Worm (Caenorhabditis elegans) whole organism, young adult: Measurements from ENCODE around the gene sri-77.
A peak's percentile ranks its signal among the peaks of the same experiment; 100 is the strongest.

ENCODE experiments used
- B0035.1 ChIP-seq: sonication (generic microtip); optimal IDR thresholded peaks from 2 replicates; lab custom pipeline; 2016; ENCODE audit warnings: missing genetic modification characterization, mild to moderate bottlenecking, missing compliant biosample characterization, missing genotype, missing genetic modification reagents
- C06A6.2 ChIP-seq: fragments of 200-800 bp; sonication (Bioruptor generic); conservative IDR thresholded peaks from 2 replicates; pipeline ENCODE4 v1.3.6; 2022; ENCODE audit warnings: missing genetic modification characterization, missing compliant biosample characterization
- D2030.7 ChIP-seq: fragments of 200-800 bp; sonication (Bioruptor generic); IDR thresholded peaks from 2 replicates; pipeline ENCODE4 v1.3.6; 2022; ENCODE audit warnings: missing genetic modification reagents, missing genetic modification characterization, missing compliant biosample characterization
- F22D6.2 ChIP-seq: sonication (generic microtip); optimal IDR thresholded peaks from 2 replicates; lab custom pipeline; 2016; ENCODE audit warnings: mild to moderate bottlenecking, missing genetic modification characterization, missing compliant biosample characterization
- F33H1.4 ChIP-seq: fragments of 200-800 bp; sonication (Bioruptor generic); IDR thresholded peaks from 2 replicates; pipeline ENCODE4 v1.3.6; 2022; ENCODE audit warnings: missing genetic modification reagents, missing genetic modification characterization, missing compliant biosample characterization
- F55B11.4 ChIP-seq: sonication (generic microtip); optimal IDR thresholded peaks from 2 replicates; lab custom pipeline; 2016; ENCODE audit warnings: missing compliant biosample characterization, missing genetic modification characterization, borderline replicate concordance; ENCODE audit not compliant: insufficient read depth
- Y53F4B.3 ChIP-seq: fragments of 200-800 bp; sonication (Bioruptor generic); IDR thresholded peaks from 2 replicates; pipeline ENCODE4 v1.3.6; 2022; ENCODE audit warnings: missing genetic modification reagents, missing genetic modification characterization, missing compliant biosample characterization
- ZK185.1 ChIP-seq: sonication (generic microtip); optimal IDR thresholded peaks from 2 replicates; lab custom pipeline; 2016; ENCODE audit warnings: mild to moderate bottlenecking, missing genetic modification characterization, missing compliant biosample characterization; ENCODE audit not compliant: poor library complexity, severe bottlenecking
- ama-1 ChIP-seq, 3 experiments: fragments of 150-350 bp in 1 of 3; sonication (generic microtip) in 2 of 3; optimal IDR thresholded peaks; 2 replicates each; lab custom pipeline; 2014 to 2018; ENCODE audit warnings: missing biosample characterization in 2 of 3, missing genetic modification characterization in 2 of 3, missing genetic modification reagents in 2 of 3
- athp-1 ChIP-seq: sonication (generic microtip); optimal IDR thresholded peaks from 2 replicates; lab custom pipeline; 2017; ENCODE audit warnings: mild to moderate bottlenecking, missing genetic modification characterization, missing compliant biosample characterization
- attf-6 ChIP-seq: fragments of 200-800 bp; sonication (Bioruptor generic); IDR thresholded peaks from 2 replicates; pipeline ENCODE4 v1.3.6; 2022; ENCODE audit warnings: missing genetic modification reagents, missing genetic modification characterization, missing compliant biosample characterization
- ceh-27 ChIP-seq: fragments of 200-800 bp; sonication (Bioruptor generic); optimal IDR thresholded peaks from 2 replicates; lab custom pipeline; 2018; ENCODE audit warnings: mild to moderate bottlenecking, missing genetic modification characterization, moderate library complexity, missing compliant biosample characterization
- ceh-91 ChIP-seq: fragments of 200-800 bp; sonication (Bioruptor generic); IDR thresholded peaks from 2 replicates; pipeline ENCODE4 v1.3.6; 2022; ENCODE audit warnings: missing genetic modification reagents, missing genetic modification characterization, missing compliant biosample characterization
- egrh-3 ChIP-seq: fragments of 200-800 bp; sonication (Bioruptor generic); IDR thresholded peaks from 2 replicates; pipeline ENCODE4 v1.3.6; 2022; ENCODE audit warnings: missing genetic modification reagents, missing genetic modification characterization, missing compliant biosample characterization
- ets-4 ChIP-seq: fragments of 200-800 bp; sonication (Bioruptor generic); optimal IDR thresholded peaks from 2 replicates; lab custom pipeline; 2018; ENCODE audit warnings: mild to moderate bottlenecking, missing genetic modification characterization, missing compliant biosample characterization
- fkh-3 ChIP-seq: sonication (generic microtip); optimal IDR thresholded peaks from 2 replicates; lab custom pipeline; 2016; ENCODE audit warnings: mild to moderate bottlenecking, missing genetic modification characterization, missing compliant biosample characterization
- gei-17 ChIP-seq: fragments of 200-800 bp; sonication (Bioruptor generic); optimal IDR thresholded peaks from 2 replicates; lab custom pipeline; 2018; ENCODE audit warnings: mild to moderate bottlenecking, missing genetic modification characterization, missing compliant biosample characterization
- hlh-26 ChIP-seq: fragments of 200-800 bp; sonication (Bioruptor generic); conservative IDR thresholded peaks from 2 replicates; pipeline ENCODE4 v1.3.6; 2022; ENCODE audit warnings: missing genetic modification reagents, missing genetic modification characterization, missing compliant biosample characterization
- hrde-1 ChIP-seq: sonication (generic microtip); optimal IDR thresholded peaks from 2 replicates; lab custom pipeline; 2016; ENCODE audit warnings: missing genetic modification characterization, mild to moderate bottlenecking, missing compliant biosample characterization, moderate library complexity, missing genotype, missing genetic modification reagents, borderline replicate concordance
- lag-1 ChIP-seq: fragments of 200-800 bp; sonication (Bioruptor generic); IDR thresholded peaks from 2 replicates; pipeline ENCODE4 v1.3.6; 2022; ENCODE audit warnings: missing genetic modification reagents, missing genetic modification characterization, missing compliant biosample characterization
- let-526 ChIP-seq: fragments of 200-800 bp; sonication (Bioruptor generic); IDR thresholded peaks from 2 replicates; pipeline ENCODE4 v1.3.6; 2022; ENCODE audit warnings: missing genetic modification reagents, missing genetic modification characterization, missing compliant biosample characterization
- lin-54 ChIP-seq: fragments of 200-800 bp; sonication (Bioruptor generic); optimal IDR thresholded peaks from 2 replicates; lab custom pipeline; 2018; ENCODE audit warnings: mild to moderate bottlenecking, missing genetic modification characterization, missing compliant biosample characterization
- lsl-1 ChIP-seq: fragments of 200-800 bp; sonication (Bioruptor generic); optimal IDR thresholded peaks from 2 replicates; lab custom pipeline; 2018; ENCODE audit warnings: mild to moderate bottlenecking, missing genetic modification characterization, moderate library complexity, missing compliant biosample characterization
- madf-10 ChIP-seq: sonication (generic microtip); optimal IDR thresholded peaks from 2 replicates; lab custom pipeline; 2016; ENCODE audit warnings: mild to moderate bottlenecking, missing genetic modification characterization, missing compliant biosample characterization
- madf-6 ChIP-seq: fragments of 200-800 bp; sonication (Bioruptor generic); IDR thresholded peaks from 2 replicates; pipeline ENCODE4 v1.3.6; 2022; ENCODE audit warnings: missing genetic modification reagents, missing genetic modification characterization, missing compliant biosample characterization
- madf-8 ChIP-seq: fragments of 200-800 bp; sonication (Bioruptor generic); conservative IDR thresholded peaks from 2 replicates; pipeline ENCODE4 v1.3.6; 2022; ENCODE audit warnings: missing genetic modification reagents, missing genetic modification characterization, missing compliant biosample characterization
- mcd-1 ChIP-seq: fragments of 200-800 bp; sonication (Bioruptor generic); IDR thresholded peaks from 2 replicates; pipeline ENCODE4 v1.3.6; 2022; ENCODE audit warnings: missing genetic modification reagents, missing genetic modification characterization, missing compliant biosample characterization
- nfya-2 ChIP-seq: fragments of 200-800 bp; sonication (Bioruptor generic); IDR thresholded peaks from 2 replicates; pipeline ENCODE4 v1.3.6; 2022; ENCODE audit warnings: missing genetic modification reagents, missing genetic modification characterization, missing compliant biosample characterization
- nfyb-1 ChIP-seq: fragments of 200-800 bp; sonication (Bioruptor generic); IDR thresholded peaks from 2 replicates; pipeline ENCODE4 v1.3.6; 2022; ENCODE audit warnings: missing genetic modification reagents, missing genetic modification characterization, missing compliant biosample characterization
- nhr-179 ChIP-seq: sonication (generic microtip); optimal IDR thresholded peaks from 2 replicates; lab custom pipeline; 2016; ENCODE audit warnings: mild to moderate bottlenecking, missing genetic modification characterization, missing compliant biosample characterization
- nhr-80 ChIP-seq: sonication (generic microtip); optimal IDR thresholded peaks from 2 replicates; lab custom pipeline; 2016; ENCODE audit warnings: missing genetic modification characterization, missing compliant biosample characterization
- pha-4 ChIP-seq: fragments of 150-350 bp; sonication (generic microtip); optimal IDR thresholded peaks from 2 replicates; lab custom pipeline; 2014; ENCODE audit warnings: missing biosample characterization, missing genetic modification reagents, missing genetic modification characterization
- rcor-1 ChIP-seq: fragments of 200-800 bp; sonication (Bioruptor generic); IDR thresholded peaks from 2 replicates; pipeline ENCODE4 v1.3.6; 2022; ENCODE audit warnings: missing genetic modification reagents, missing genetic modification characterization, missing compliant biosample characterization
- rec-8 ChIP-seq, 2 experiments: sonication (generic microtip); optimal IDR thresholded peaks; 2 replicates each; lab custom pipeline; 2016; ENCODE audit warnings: mild to moderate bottlenecking in 2 of 2, missing genetic modification characterization in 2 of 2, missing genetic modification reagents in 2 of 2, missing genotype in 2 of 2, missing biosample characterization in 1 of 2, missing compliant biosample characterization in 1 of 2, moderate library complexity in 1 of 2
- snpc-1.3 ChIP-seq: sonication (generic microtip); optimal IDR thresholded peaks from 2 replicates; lab custom pipeline; 2017; ENCODE audit warnings: missing genetic modification characterization, mild to moderate bottlenecking, missing compliant biosample characterization, antibody characterized with exemption, moderate library complexity, missing genotype, missing genetic modification reagents; ENCODE audit not compliant: insufficient read depth
- snpc-4 ChIP-seq, 5 experiments: fragments of 150-350 bp in 1 of 5; sonication (generic microtip) in 4 of 5; optimal IDR thresholded peaks; 2 replicates each; lab custom pipeline; 2014 to 2018; ENCODE audit warnings: missing genetic modification characterization in 5 of 5, missing biosample characterization in 3 of 5, antibody characterized with exemption in 2 of 5, mild to moderate bottlenecking in 2 of 5, missing compliant biosample characterization in 2 of 5, missing genotype in 2 of 5, moderate library complexity in 2 of 5, missing genetic modification reagents in 1 of 5
- unc-130 ChIP-seq: sonication (generic microtip); optimal IDR thresholded peaks from 2 replicates; lab custom pipeline; 2016; ENCODE audit warnings: missing genetic modification reagents, missing genetic modification characterization, missing compliant biosample characterization
- ztf-26 ChIP-seq: sonication (generic microtip); optimal IDR thresholded peaks from 2 replicates; lab custom pipeline; 2017; ENCODE audit warnings: missing genetic modification characterization, missing compliant biosample characterization
- ztf-6 ChIP-seq: fragments of 200-800 bp; sonication (Bioruptor generic); IDR thresholded peaks from 2 replicates; pipeline ENCODE4 v1.3.6; 2022; ENCODE audit warnings: missing genetic modification reagents, missing genetic modification characterization, missing compliant biosample characterization

sri-77 gene

DNA sequence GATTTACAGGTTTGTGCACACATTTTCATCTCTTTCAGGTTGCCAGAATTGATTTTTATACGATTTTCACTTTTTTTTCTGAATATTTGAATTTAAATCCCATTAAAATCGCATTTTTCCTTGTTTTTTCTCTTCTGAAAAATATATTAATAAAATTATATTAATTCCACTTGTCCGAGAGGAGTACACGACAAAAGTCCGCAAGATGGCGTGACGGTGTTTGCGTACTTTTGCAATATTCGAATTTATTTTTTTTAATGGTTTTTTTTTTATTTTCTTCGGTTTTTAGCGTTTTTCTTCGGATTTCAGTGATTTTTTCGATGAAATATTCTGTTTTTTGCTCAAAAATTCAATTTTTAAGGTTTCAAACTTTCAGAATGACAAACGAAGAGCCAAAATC, 40.3 kb downstream of the sri-77 start, which contains the start of gene usp-39 (continued):
- no peak for TF ChIP-seq madf-10 (tag; lab: Kevin White, UChicago)
- no peak for TF ChIP-seq rec-8 (tag; optimal IDR thresholded peaks at IDR 0.05; lab: Kevin White, UChicago)
- TF ChIP-seq nhr-80 (tag; lab: Kevin White, UChicago), result no peak
- TF ChIP-seq egrh-3, result no peak
- peak; percentile 47 for TF ChIP-seq athp-1 (tag; lab: Kevin White, UChicago)
- no peak for TF ChIP-seq F55B11.4 (tag; lab: Kevin White, UChicago)
- peak; percentile 79 for TF ChIP-seq pha-4 (tag; lab: Kevin White, UChicago)
- peak; percentile 62 for TF ChIP-seq lsl-1
- 0 out of 2 replicates have a peak, but pooled peaks have one; percentile 36 for TF ChIP-seq nfyb-1 (GFP tag; lab: Robert Waterston, UW)
- no peak for TF ChIP-seq ets-4 (GFP tag; lab: Kevin White, UChicago)
- TF ChIP-seq snpc-1.3 (tag; lab: Kevin White, UChicago), result peak; percentile 66
- TF ChIP-seq rcor-1 (GFP tag; lab: Robert Waterston, UW), result peak; percentile 69
- peak; percentile 85 for TF ChIP-seq mcd-1 (GFP tag; lab: Robert Waterston, UW)
- TF ChIP-seq gei-17 (GFP tag; lab: Kevin White, UChicago), result peak; percentile 39
- peak; percentile 60 for TF ChIP-seq D2030.7
- TF ChIP-seq snpc-4 (GFP tag; optimal IDR thresholded peaks at IDR 0.05; lab: Kevin White, UChicago), result peak; percentile 60
- TF ChIP-seq snpc-4 (tag; optimal IDR thresholded peaks at IDR 0.05; lab: Kevin White, UChicago), result peak in 1 of 4 experiments; percentile 54
- peak; percentile 43 for TF ChIP-seq madf-8 (GFP tag; lab: Robert Waterston, UW)
- TF ChIP-seq ZK185.1 (tag; lab: Kevin White, UChicago), result no peak
- peak; percentile 53 for TF ChIP-seq F33H1.4
- no peak for TF ChIP-seq lag-1 (GFP tag; lab: Robert Waterston, UW)
- no peak for TF ChIP-seq ztf-26 (tag; lab: Kevin White, UChicago)

DNA sequence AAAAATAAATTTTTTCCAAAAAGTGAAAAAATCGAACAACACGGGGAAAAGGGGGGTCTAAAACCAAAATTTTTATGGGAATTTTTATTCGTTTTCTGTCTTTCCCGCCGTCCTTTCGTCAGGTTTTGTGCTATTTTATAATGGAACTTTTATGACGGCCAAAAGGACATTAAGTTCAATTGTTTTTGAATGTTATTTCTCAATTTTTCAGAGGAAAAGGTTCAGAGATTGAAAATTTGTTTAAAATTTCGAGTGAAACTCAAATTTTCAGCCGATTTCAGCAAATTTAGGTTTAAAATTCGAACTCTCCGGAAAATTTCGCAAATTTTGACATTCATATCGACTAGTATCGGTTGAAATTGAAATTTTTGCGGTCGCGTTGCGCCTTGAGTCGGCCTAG, 41.2 kb downstream of the sri-77 start, which contains the start of gene nep-18:
Gene nep-18 (minus strand): TSS at position 101 of the 400 bp plus-strand sequence.
- TF ChIP-seq Y53F4B.3, result no peak
- TF ChIP-seq fkh-3, result no peak
- no peak for TF ChIP-seq D2030.7
- no peak for TF ChIP-seq madf-6
- TF ChIP-seq unc-130 (GFP tag; lab: Kevin White, UChicago), result no peak
- TF ChIP-seq F22D6.2 (tag; lab: Kevin White, UChicago), result no peak
- no peak for TF ChIP-seq C06A6.2 (GFP tag; lab: Robert Waterston, UW)
- TF ChIP-seq ceh-91 (GFP tag; lab: Robert Waterston, UW), result no peak
- no peak for TF ChIP-seq attf-6 (GFP tag; lab: Robert Waterston, UW)
- no peak for TF ChIP-seq hrde-1
- no peak for TF ChIP-seq ztf-6
- TF ChIP-seq ama-1 (optimal IDR thresholded peaks at IDR 0.05; lab: Kevin White, UChicago), result no peak
- no peak for TF ChIP-seq ama-1 (GFP tag; optimal IDR thresholded peaks at IDR 0.05; lab: Kevin White, UChicago)
- TF ChIP-seq nfya-2, result no peak
- TF ChIP-seq snpc-1.3 (tag; lab: Kevin White, UChicago), result no peak
- TF ChIP-seq nhr-179, result no peak
- no peak for TF ChIP-seq hlh-26 (GFP tag; lab: Robert Waterston, UW)
- no peak for TF ChIP-seq B0035.1 (tag; lab: Kevin White, UChicago)
- TF ChIP-seq lin-54 (GFP tag; lab: Kevin White, UChicago), result no peak
- no peak for TF ChIP-seq let-526 (GFP tag; lab: Robert Waterston, UW)
- TF ChIP-seq ceh-27, result no peak
